Fruit fly (Drosophila melanogaster) whole organism, embryonic: Measurements from ENCODE around the gene CG7069.
A peak's percentile ranks its signal among the peaks of the same experiment; 100 is the strongest.

Experiments used
- Aef1 ChIP-seq: fragments of 200-800 bp; sonication (Bioruptor generic); IDR thresholded peaks from 3 replicates; pipeline ENCODE4 v1.3.6; 2022; ENCODE audit warnings: missing biosample characterization, missing genetic modification characterization
- CG10147 ChIP-seq: fragments of 200-800 bp; sonication (Bioruptor generic); optimal IDR thresholded peaks from 2 replicates; lab custom pipeline; 2019; ENCODE audit warnings: missing biosample characterization, mild to moderate bottlenecking, missing genetic modification characterization, moderate library complexity
- CG10565 ChIP-seq: fragments of 200-800 bp; sonication (Bioruptor generic); optimal IDR thresholded peaks from 3 replicates; lab custom pipeline; 2016; ENCODE audit warnings: missing biosample characterization, mild to moderate bottlenecking, missing genetic modification characterization
- CG10654 ChIP-seq: fragments of 200-800 bp; sonication (Bioruptor generic); optimal IDR thresholded peaks from 2 replicates; lab custom pipeline; 2016; ENCODE audit warnings: missing biosample characterization, missing genetic modification characterization
- CG12659 ChIP-seq: fragments of 200-800 bp; sonication (Bioruptor generic); optimal IDR thresholded peaks from 3 replicates; lab custom pipeline; 2017; ENCODE audit warnings: mild to moderate bottlenecking, missing biosample characterization, missing genetic modification reagents, missing genetic modification characterization
- CG13296 ChIP-seq: fragments of 200-800 bp; sonication (Bioruptor generic); optimal IDR thresholded peaks from 3 replicates; lab custom pipeline; 2018; ENCODE audit warnings: missing biosample characterization, mild to moderate bottlenecking, missing genetic modification characterization
- CG16813 ChIP-seq: fragments of 200-800 bp; sonication (Bioruptor generic); IDR thresholded peaks from 3 replicates; pipeline ENCODE4 v1.3.6; 2022; ENCODE audit warnings: missing biosample characterization, missing genetic modification characterization; ENCODE audit not compliant: partially characterized antibody
- CG16863 ChIP-seq: fragments of 200-800 bp; sonication (Bioruptor generic); optimal IDR thresholded peaks from 3 replicates; lab custom pipeline; 2016; ENCODE audit warnings: missing biosample characterization, missing genetic modification characterization
- CG4854 ChIP-seq: fragments of 200-800 bp; sonication (Bioruptor generic); optimal IDR thresholded peaks from 2 replicates; lab custom pipeline; 2016; ENCODE audit warnings: missing biosample characterization, missing genetic modification characterization, inconsistent platforms
- CG6175 ChIP-seq: fragments of 200-800 bp; sonication (Bioruptor generic); IDR thresholded peaks from 3 replicates; pipeline ENCODE4 v1.3.6; 2022; ENCODE audit warnings: missing biosample characterization, missing genetic modification characterization
- CG6689 ChIP-seq: fragments of 200-800 bp; sonication (Bioruptor generic); IDR thresholded peaks from 2 replicates; pipeline ENCODE4 v1.3.6; 2022; ENCODE audit warnings: missing biosample characterization, missing genetic modification characterization
- CG7928 ChIP-seq: fragments of 200-800 bp; sonication (Bioruptor generic); optimal IDR thresholded peaks from 2 replicates; lab custom pipeline; 2017; ENCODE audit warnings: missing biosample characterization, mild to moderate bottlenecking, missing genetic modification characterization
- CG8290 ChIP-seq, 3 experiments: fragments of 200-800 bp; sonication (Bioruptor generic); optimal IDR thresholded peaks; 2 replicates each; lab custom pipeline; 2016 to 2019; ENCODE audit warnings: missing biosample characterization in 3 of 3, missing genetic modification characterization in 3 of 3, mild to moderate bottlenecking in 2 of 3, moderate library complexity in 1 of 3
- CG8388 ChIP-seq: fragments of 200-800 bp; sonication (Bioruptor generic); optimal IDR thresholded peaks from 2 replicates; lab custom pipeline; 2019; ENCODE audit warnings: missing biosample characterization, mild to moderate bottlenecking, missing genetic modification characterization, moderate library complexity
- CG9797 ChIP-seq: fragments of 200-800 bp; sonication (Bioruptor generic); optimal IDR thresholded peaks from 3 replicates; lab custom pipeline; 2018; ENCODE audit warnings: missing biosample characterization, mild to moderate bottlenecking, missing genetic modification characterization
- Chrac-16 ChIP-seq: fragments of 200-800 bp; sonication (Bioruptor generic); optimal IDR thresholded peaks from 3 replicates; lab custom pipeline; 2016; ENCODE audit warnings: missing biosample characterization, missing genetic modification characterization
- CoRest ChIP-seq: fragments of 200-800 bp; sonication (Bioruptor generic); optimal IDR thresholded peaks from 3 replicates; lab custom pipeline; 2018; ENCODE audit warnings: missing biosample characterization, mild to moderate bottlenecking, missing genetic modification characterization, moderate library complexity
- Deaf1 ChIP-seq: fragments of 200-800 bp; optimal IDR thresholded peaks from 3 replicates; lab custom pipeline; 2019; ENCODE audit warnings: missing biosample characterization, mild to moderate bottlenecking, missing genetic modification characterization, moderate library complexity
- Dek ChIP-seq: fragments of 200-800 bp; sonication (Bioruptor generic); optimal IDR thresholded peaks from 3 replicates; lab custom pipeline; 2019; ENCODE audit warnings: missing biosample characterization, mild to moderate bottlenecking, missing genetic modification characterization, moderate library complexity
- Hmr ChIP-seq: fragments of 200-800 bp; sonication (Bioruptor generic); optimal IDR thresholded peaks from 3 replicates; lab custom pipeline; 2017; ENCODE audit warnings: mild to moderate bottlenecking, missing biosample characterization, missing genetic modification reagents, missing genetic modification characterization
- Lhr ChIP-seq: fragments of 200-800 bp; sonication (Bioruptor generic); optimal IDR thresholded peaks from 3 replicates; lab custom pipeline; 2017; ENCODE audit warnings: mild to moderate bottlenecking, missing biosample characterization, missing genetic modification reagents, missing genetic modification characterization
- Max ChIP-seq: fragments of 200-800 bp; sonication (Bioruptor generic); optimal IDR thresholded peaks from 2 replicates; lab custom pipeline; 2016; ENCODE audit warnings: missing biosample characterization, mild to moderate bottlenecking, missing genetic modification characterization
- Med ChIP-seq: fragments of 200-800 bp; sonication (Bioruptor generic); peaks from one replicate; lab custom pipeline; 2016; ENCODE audit warnings: missing biosample characterization, missing genetic modification characterization, mild to moderate bottlenecking, inconsistent platforms, moderate library complexity
- Meics ChIP-seq: fragments of 200-800 bp; sonication (Bioruptor generic); optimal IDR thresholded peaks from 2 replicates; lab custom pipeline; 2017; ENCODE audit warnings: missing biosample characterization, mild to moderate bottlenecking, missing genetic modification characterization
- Myb ChIP-seq: fragments of 200-800 bp; sonication (Bioruptor generic); optimal IDR thresholded peaks from 2 replicates; lab custom pipeline; 2016; ENCODE audit warnings: missing biosample characterization, missing genetic modification characterization
- Side ChIP-seq: fragments of 200-800 bp; sonication (Bioruptor generic); optimal IDR thresholded peaks from 2 replicates; lab custom pipeline; 2016; ENCODE audit warnings: missing biosample characterization, missing genetic modification characterization
- Sox102F ChIP-seq: fragments of 200-800 bp; sonication (Bioruptor generic); optimal IDR thresholded peaks from 2 replicates; lab custom pipeline; 2018; ENCODE audit warnings: missing biosample characterization, mild to moderate bottlenecking, missing genetic modification characterization, moderate library complexity
- Trl ChIP-seq, 3 experiments: fragments of >200 bp in 2 of 3; fragments of 200-800 bp in 1 of 3; sonication (Bioruptor generic) in 1 of 3; optimal IDR thresholded peaks; 2 replicates in 1 of 3; 3 replicates in 2 of 3; lab custom pipeline; 2016 to 2017; ENCODE audit warnings: missing biosample characterization in 1 of 3, missing genetic modification characterization in 1 of 3
- ap ChIP-seq: fragments of 200-800 bp; sonication (Bioruptor generic); IDR thresholded peaks from 2 replicates; pipeline ENCODE4 v1.3.6; 2022; ENCODE audit warnings: missing biosample characterization, missing genetic modification characterization
- bsh ChIP-seq, 2 experiments: fragments of 200-800 bp; sonication (Bioruptor generic); optimal IDR thresholded peaks; 2 replicates each; lab custom pipeline; 2017 to 2018; ENCODE audit warnings: mild to moderate bottlenecking in 2 of 2, missing biosample characterization in 2 of 2, missing genetic modification characterization in 2 of 2, moderate library complexity in 1 of 2
- dati ChIP-seq: fragments of 200-800 bp; sonication (Bioruptor generic); IDR thresholded peaks from 2 replicates; pipeline ENCODE4 v1.3.6; 2022; ENCODE audit warnings: missing biosample characterization, missing genetic modification characterization
- gfzf ChIP-seq: fragments of 200-800 bp; sonication (Bioruptor generic); optimal IDR thresholded peaks from 2 replicates; lab custom pipeline; 2016; ENCODE audit warnings: missing biosample characterization, mild to moderate bottlenecking, missing genetic modification characterization, moderate library complexity
- gro ChIP-seq: fragments of 200-800 bp; sonication (Bioruptor generic); optimal IDR thresholded peaks from 2 replicates; lab custom pipeline; 2016; ENCODE audit warnings: missing biosample characterization, missing genetic modification characterization
- hb ChIP-seq: fragments of 200-800 bp; sonication (Bioruptor generic); IDR thresholded peaks from 3 replicates; pipeline ENCODE4 v1.3.6; 2022; ENCODE audit warnings: missing biosample characterization, missing genetic modification characterization; ENCODE audit not compliant: partially characterized antibody
- jumu ChIP-seq: fragments of 200-800 bp; sonication (Bioruptor generic); optimal IDR thresholded peaks from 3 replicates; lab custom pipeline; 2016; ENCODE audit warnings: missing biosample characterization, missing genetic modification characterization
- kay ChIP-seq: fragments of 200-800 bp; sonication (Bioruptor generic); optimal IDR thresholded peaks from 2 replicates; lab custom pipeline; 2016; ENCODE audit warnings: missing biosample characterization, missing genetic modification characterization
- kni ChIP-seq: fragments of 200-800 bp; sonication (Bioruptor generic); optimal IDR thresholded peaks from 3 replicates; lab custom pipeline; 2017; ENCODE audit warnings: mild to moderate bottlenecking, missing biosample characterization, missing genetic modification reagents, missing genetic modification characterization
- lab ChIP-seq: fragments of 200-800 bp; sonication (Bioruptor generic); optimal IDR thresholded peaks from 3 replicates; lab custom pipeline; 2017; ENCODE audit warnings: missing biosample characterization, missing genetic modification characterization, mild to moderate bottlenecking, moderate library complexity, missing genetic modification reagents
- lbe ChIP-seq: fragments of 200-800 bp; sonication (Bioruptor generic); optimal IDR thresholded peaks from 2 replicates; lab custom pipeline; 2016; ENCODE audit warnings: missing biosample characterization, mild to moderate bottlenecking, missing genetic modification characterization
- nmo ChIP-seq: fragments of 200-800 bp; sonication (Bioruptor generic); optimal IDR thresholded peaks from 2 replicates; lab custom pipeline; 2018; ENCODE audit warnings: missing biosample characterization, mild to moderate bottlenecking, missing genetic modification characterization, moderate library complexity
- row ChIP-seq: fragments of 200-800 bp; sonication (Bioruptor generic); IDR thresholded peaks from 3 replicates; pipeline ENCODE4 v1.3.6; 2022; ENCODE audit warnings: missing biosample characterization, missing genetic modification characterization
- sna ChIP-seq: fragments of 200-800 bp; sonication (Bioruptor generic); IDR thresholded peaks from 2 replicates; pipeline ENCODE4 v1.3.6; 2022; ENCODE audit warnings: missing biosample characterization, missing genetic modification characterization; ENCODE audit not compliant: partially characterized antibody
- sug ChIP-seq: fragments of 200-800 bp; optimal IDR thresholded peaks from 2 replicates; lab custom pipeline; 2019; ENCODE audit warnings: missing biosample characterization, mild to moderate bottlenecking, missing genetic modification characterization, moderate library complexity
- trem ChIP-seq: fragments of 200-800 bp; optimal IDR thresholded peaks from 3 replicates; lab custom pipeline; 2019; ENCODE audit warnings: missing biosample characterization, mild to moderate bottlenecking, missing genetic modification characterization, moderate library complexity
- zen ChIP-seq: fragments of 200-800 bp; sonication (Bioruptor generic); optimal IDR thresholded peaks from 3 replicates; lab custom pipeline; 2018; ENCODE audit warnings: missing biosample characterization, mild to moderate bottlenecking, missing genetic modification characterization, moderate library complexity
- zfh2 ChIP-seq: fragments of 200-800 bp; sonication (Bioruptor generic); optimal IDR thresholded peaks from 2 replicates; lab custom pipeline; 2016; ENCODE audit warnings: missing biosample characterization, missing genetic modification characterization

Gene CG7069

dm6 chr3R:22367126-22368076, 5.2 kb upstream of the CG7069 start, which contains the start of the genes Polr3F and PyK (continued):
- TF ChIP-seq Aef1 (GFP tag; lab: Robert Waterston, UW) (peak; percentile 12; the same call in 1 of the 3 replicates), CG7928 (GFP tag; lab: Kevin White, UChicago) (no peak), hb (GFP tag; lab: Robert Waterston, UW) (no peak), row (GFP tag; lab: Robert Waterston, UW) (peak; percentile 74), CG8388 (peak; percentile 38), CG6689 (no peak; the same call in 1 of the 2 replicates), Max (GFP tag; lab: Kevin White, UChicago) (peak; percentile 33), Lhr (GFP tag; lab: Kevin White, UChicago) (peak; percentile 34), trem (tag; lab: Kevin White, UChicago) (peak; percentile 57), kay (GFP tag; lab: Kevin White, UChicago) (no peak), sna (GFP tag; lab: Robert Waterston, UW) (0 out of 2 replicates have a peak, but pooled peaks have one; percentile 17), Hmr (peak; percentile 51), Meics (GFP tag; lab: Kevin White, UChicago) (peak; percentile 44), Deaf1 (peak; percentile 2), CG13296 (GFP tag; lab: Kevin White, UChicago) (peak; percentile 4), CoRest (tag; lab: Kevin White, UChicago) (peak; percentile 52), nmo (peak; percentile 54), lab (GFP tag; lab: Kevin White, UChicago) (peak; percentile 43), kni (GFP tag; lab: Kevin White, UChicago) (no peak), ap (GFP tag; lab: Robert Waterston, UW) (no peak), jumu (peak; percentile 9), CG10654 (GFP tag; lab: Kevin White, UChicago) (peak; percentile 5), Myb (GFP tag; lab: Kevin White, UChicago) (peak; percentile 69), Trl (optimal IDR thresholded peaks at IDR 0.05; lab: Kevin White, UChicago) (no peak), Trl (GFP tag; optimal IDR thresholded peaks at IDR 0.05; lab: Kevin White, UChicago) (no peak), CG10565 (GFP tag; lab: Kevin White, UChicago) (no peak), dati (no peak), CG12659 (GFP tag; lab: Kevin White, UChicago) (peak; percentile 53), CG10147 (GFP tag; lab: Kevin White, UChicago) (peak; percentile 14), zfh2 (GFP tag; lab: Kevin White, UChicago) (peak; percentile 15), sug (tag; lab: Kevin White, UChicago) (peak; percentile 44), zen (tag; lab: Kevin White, UChicago) (peak; percentile 28), CG6175 (GFP tag; lab: Robert Waterston, UW) (no peak), CG9797 (GFP tag; lab: Kevin White, UChicago) (peak; percentile 40), CG16813 (no peak), gro (no peak), Sox102F (peak; percentile 30), CG8290 (GFP tag; optimal IDR thresholded peaks at IDR 0.05; lab: Kevin White, UChicago) (no peak), CG8290 (tag; optimal IDR thresholded peaks at IDR 0.05; lab: Kevin White, UChicago) (peak in 1 of 2 experiments; percentile 40), Side (GFP tag; lab: Kevin White, UChicago) (no peak), Med (GFP tag; lab: Kevin White, UChicago) (peak; percentile 60), lbe (GFP tag; lab: Kevin White, UChicago) (peak; percentile 32), gfzf (GFP tag; lab: Kevin White, UChicago) (peak; percentile 79), Chrac-16 (GFP tag; lab: Kevin White, UChicago) (peak; percentile 8), bsh (GFP tag; optimal IDR thresholded peaks at IDR 0.05; lab: Kevin White, UChicago) (peak in 1 of 2 experiments; percentile 46), Dek (tag; lab: Kevin White, UChicago) (peak; percentile 3), CG4854 (peak; percentile 27), CG16863 (peak; percentile 3)
